Worm (Caenorhabditis elegans): Measurements from ENCODE around the gene attf-3.
A peak's percentile ranks its signal among the peaks of the same experiment; 100 is the strongest.
"Not testable (repeated sequence)": the region's sequence is repeated elsewhere in the genome, so short reads cannot be mapped to it uniquely, and the experiment has no call there.

The attf-3 gene

ce11 chrIII:98822-99221 is 12.6 kb upstream of the attf-3 start, which contains the start of gene C29F9.9:
Gene C29F9.9, minus strand, starts transcription at chrIII:98922.
- TF ChIP-seq dve-1 (tag; optimal IDR thresholded peaks at IDR 0.05); ama-1 (optimal IDR thresholded peaks at IDR 0.05); hlh-8 (tag; optimal IDR thresholded peaks at IDR 0.05): not testable (repeated sequence)

ce11 chrIII:97018-97417 is 10.8 kb upstream of the attf-3 start, which contains the start of gene C29F9.8:
Gene C29F9.8, minus strand, starts transcription at chrIII:97118.
- not testable (repeated sequence) for TF ChIP-seq K02D7.2, ceh-24, ceh-48 (tag; optimal IDR thresholded peaks at IDR 0.05)

ce11 chrIII:96196-96595 is 10.0 kb upstream of the attf-3 start:
- TF ChIP-seq npax-4 (tag; optimal IDR thresholded peaks at IDR 0.05): no peak
- TF ChIP-seq elt-4 (tag; optimal IDR thresholded peaks at IDR 0.05): no peak
- peak; percentile 15 for TF ChIP-seq ref-2 (tag; optimal IDR thresholded peaks at IDR 0.05)
- TF ChIP-seq pha-4 (tag; optimal IDR thresholded peaks at IDR 0.05): no peak
- TF ChIP-seq fax-1 (tag; optimal IDR thresholded peaks at IDR 0.05): no peak
- no peak for TF ChIP-seq syd-9 (tag; optimal IDR thresholded peaks at IDR 0.05)
- TF ChIP-seq ceh-2 (tag; optimal IDR thresholded peaks at IDR 0.05): peak; percentile 15
- no peak for TF ChIP-seq mec-3 (tag; optimal IDR thresholded peaks at IDR 0.05; ENCODE audit: borderline replicate concordance)
- no peak for TF ChIP-seq che-1 (tag; optimal IDR thresholded peaks at IDR 0.05)
- TF ChIP-seq pat-9 (tag; optimal IDR thresholded peaks at IDR 0.05): peak; percentile 59
- no peak for TF ChIP-seq hlh-6 (tag; optimal IDR thresholded peaks at IDR 0.05)
- peak; percentile 56 for TF ChIP-seq dve-1 (tag; optimal IDR thresholded peaks at IDR 0.05)
- no peak for TF ChIP-seq ztf-16 (tag; optimal IDR thresholded peaks at IDR 0.05)
- no peak for TF ChIP-seq hlh-13 (GFP tag; optimal IDR thresholded peaks at IDR 0.05)
- TF ChIP-seq odd-2 (tag; optimal IDR thresholded peaks at IDR 0.05): no peak
- TF ChIP-seq unc-86 (tag; optimal IDR thresholded peaks at IDR 0.05): no peak
- TF ChIP-seq ttx-3 (tag; optimal IDR thresholded peaks at IDR 0.05): no peak
- TF ChIP-seq ceh-48 (tag; optimal IDR thresholded peaks at IDR 0.05): no peak
- no peak for TF ChIP-seq F13H6.1 (tag; optimal IDR thresholded peaks at IDR 0.05)
- peak; percentile 30 for TF ChIP-seq nfya-1 (tag; optimal IDR thresholded peaks at IDR 0.05)
- TF ChIP-seq ceh-30 (tag; optimal IDR thresholded peaks at IDR 0.05): peak; percentile 21
- no peak for TF ChIP-seq ama-1 (optimal IDR thresholded peaks at IDR 0.05)
- peak; percentile 55 for TF ChIP-seq unc-55 (GFP tag; optimal IDR thresholded peaks at IDR 0.05)
- TF ChIP-seq elt-2 (tag; optimal IDR thresholded peaks at IDR 0.05): no peak
- no peak for TF ChIP-seq hlh-30 (tag; optimal IDR thresholded peaks at IDR 0.05; ENCODE audit: insufficient read depth)
- TF ChIP-seq pqm-1 (tag; optimal IDR thresholded peaks at IDR 0.05): no peak
- no peak for TF ChIP-seq lim-6 (tag; optimal IDR thresholded peaks at IDR 0.05)
- peak; percentile 38 for TF ChIP-seq C08G9.2 (tag; optimal IDR thresholded peaks at IDR 0.05)
- TF ChIP-seq ceh-6 (GFP tag; optimal IDR thresholded peaks at IDR 0.05): no peak
- TF ChIP-seq gmeb-2 (tag; optimal IDR thresholded peaks at IDR 0.05): no peak
- no peak for TF ChIP-seq nhr-11 (tag; optimal IDR thresholded peaks at IDR 0.05)
- no peak for TF ChIP-seq nhr-232 (tag; optimal IDR thresholded peaks at IDR 0.05)
- TF ChIP-seq ahr-1 (tag; optimal IDR thresholded peaks at IDR 0.05): no peak
- no peak for TF ChIP-seq T23F11.4 (GFP tag; optimal IDR thresholded peaks at IDR 0.05)
- TF ChIP-seq ceh-18 (tag; optimal IDR thresholded peaks at IDR 0.05): peak; percentile 58
- TF ChIP-seq ceh-34 (tag; optimal IDR thresholded peaks at IDR 0.05): peak; percentile 60
- TF ChIP-seq pag-3 (tag; optimal IDR thresholded peaks at IDR 0.05; ENCODE audit: borderline replicate concordance): no peak
- TF ChIP-seq unc-42 (tag; optimal IDR thresholded peaks at IDR 0.05): no peak
- peak; percentile 15 for TF ChIP-seq ceh-31 (tag; optimal IDR thresholded peaks at IDR 0.05)
- TF ChIP-seq tbx-2 (tag; optimal IDR thresholded peaks at IDR 0.05): peak; percentile 46
- no peak for TF ChIP-seq lin-11 (tag; optimal IDR thresholded peaks at IDR 0.05)

Measured in whole organism, late embryonic.